Fruit fly (Drosophila melanogaster) whole organism, prepupa: ENCODE data around the gene CheB38a.

Experiments used
- CG32006 ChIP-seq: fragments of 200-800 bp; sonication (Bioruptor generic); optimal IDR thresholded peaks from 3 replicates; lab custom pipeline; 2017; ENCODE audit warnings: missing biosample characterization, mild to moderate bottlenecking, missing genetic modification characterization
- CG8119 ChIP-seq: fragments of 200-800 bp; sonication (Bioruptor generic); IDR thresholded peaks from 3 replicates; pipeline ENCODE4 v1.3.6; 2022; ENCODE audit warnings: missing biosample characterization, missing genetic modification characterization
- Smox ChIP-seq: fragments of 200-800 bp; sonication (Bioruptor generic); optimal IDR thresholded peaks from 3 replicates; lab custom pipeline; 2016; ENCODE audit warnings: missing biosample characterization, missing genetic modification characterization
- Sox15 ChIP-seq: fragments of 200-800 bp; sonication (Bioruptor generic); optimal IDR thresholded peaks from 3 replicates; lab custom pipeline; 2016; ENCODE audit warnings: missing biosample characterization, missing genetic modification characterization
- cyc ChIP-seq: fragments of 200-800 bp; sonication (Bioruptor generic); optimal IDR thresholded peaks from 3 replicates; lab custom pipeline; 2016; ENCODE audit warnings: missing biosample characterization, missing genetic modification characterization

DNA sequence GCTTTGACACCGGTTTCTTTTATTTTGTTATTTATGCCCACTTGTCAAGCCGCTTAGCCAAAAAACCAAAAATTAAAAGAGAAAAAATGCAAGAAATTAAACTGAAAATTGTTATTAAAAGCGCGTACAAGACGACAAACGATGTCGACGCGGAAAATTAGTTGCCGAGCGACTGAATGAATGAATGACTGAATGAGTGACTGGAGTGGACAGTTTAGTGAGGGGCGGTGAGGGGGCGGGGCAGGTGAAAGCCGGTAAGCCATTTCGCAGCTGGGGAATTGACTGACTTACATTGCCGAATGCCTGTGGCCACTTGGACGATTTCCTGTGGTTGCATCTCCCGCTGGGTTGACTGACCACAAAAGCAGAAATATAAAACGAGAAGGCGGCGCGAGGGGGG lies 11.7 kb downstream of the CheB38a start:
- no peak for TF ChIP-seq Smox
- TF ChIP-seq Sox15 (GFP tag; lab: Kevin White, UChicago) = no peak
- TF ChIP-seq CG32006 (GFP tag; lab: Kevin White, UChicago) = no peak
- no peak for TF ChIP-seq cyc (GFP tag; lab: Kevin White, UChicago)
- TF ChIP-seq CG8119 = no peak
